Worm (Caenorhabditis elegans) whole organism, late embryonic: ENCODE results near the gene tmem-135.

ENCODE experiments used
- ama-1 ChIP-seq: fragments of 150-350 bp; optimal IDR thresholded peaks from 2 replicates; lab custom pipeline; 2014
- ceh-24 ChIP-seq: sonication (generic microtip); optimal IDR thresholded peaks from 2 replicates; lab custom pipeline; 2016; ENCODE audit warnings: mild to moderate bottlenecking, missing genetic modification characterization, missing compliant biosample characterization
- ceh-9 ChIP-seq: sonication (generic microtip); optimal IDR thresholded peaks from 2 replicates; lab custom pipeline; 2016; ENCODE audit warnings: mild to moderate bottlenecking, missing genetic modification characterization, inconsistent platforms, missing compliant biosample characterization
- dmd-4 ChIP-seq: sonication (generic microtip); optimal IDR thresholded peaks from 2 replicates; lab custom pipeline; 2016; ENCODE audit warnings: borderline replicate concordance, missing genetic modification characterization, missing compliant biosample characterization
- elt-2 ChIP-seq: sonication (generic microtip); optimal IDR thresholded peaks from 2 replicates; lab custom pipeline; 2016; ENCODE audit warnings: missing genetic modification reagents, missing genetic modification characterization, missing compliant biosample characterization
- hlh-8 ChIP-seq: sonication (generic microtip); optimal IDR thresholded peaks from 2 replicates; lab custom pipeline; 2016; ENCODE audit warnings: missing genotype, missing genetic modification characterization, missing compliant biosample characterization
- nhr-11 ChIP-seq: fragments of 150-350 bp; optimal IDR thresholded peaks from 2 replicates; lab custom pipeline; 2014; ENCODE audit warnings: missing biosample characterization, missing genetic modification characterization
- pros-1 ChIP-seq: fragments of 150-350 bp; optimal IDR thresholded peaks from 2 replicates; lab custom pipeline; 2014; ENCODE audit warnings: missing biosample characterization, missing genetic modification reagents, missing genetic modification characterization
- ref-2 ChIP-seq: sonication (generic microtip); optimal IDR thresholded peaks from 2 replicates; lab custom pipeline; 2016; ENCODE audit warnings: missing genetic modification characterization, missing compliant biosample characterization
- sdc-2 ChIP-seq: sonication (generic microtip); optimal IDR thresholded peaks from 2 replicates; lab custom pipeline; 2016; ENCODE audit warnings: missing genotype, missing genetic modification characterization, missing compliant biosample characterization
- syd-9 ChIP-seq: sonication (generic microtip); optimal IDR thresholded peaks from 2 replicates; lab custom pipeline; 2016; ENCODE audit warnings: mild to moderate bottlenecking, missing genetic modification characterization, moderate library complexity, missing compliant biosample characterization
- tbx-7 ChIP-seq: sonication (generic microtip); optimal IDR thresholded peaks from 2 replicates; lab custom pipeline; 2016; ENCODE audit warnings: missing genotype, missing genetic modification characterization, missing compliant biosample characterization
- unc-55 ChIP-seq: sonication (generic microtip); optimal IDR thresholded peaks from 2 replicates; lab custom pipeline; 2017; ENCODE audit warnings: missing biosample characterization, missing genetic modification reagents, missing genetic modification characterization

ce11 chrX:4691148-4691773 lies 17.8 kb downstream of the tmem-135 start, which contains the start of gene K02G10.5:
- TF ChIP-seq elt-2 (tag; lab: Kevin White, UChicago), result no peak
- TF ChIP-seq syd-9, result no peak
- TF ChIP-seq unc-55 (GFP tag; lab: Kevin White, UChicago), result no peak
- no peak for TF ChIP-seq tbx-7
- no peak for TF ChIP-seq pros-1 (tag; lab: Kevin White, UChicago)
- no peak for TF ChIP-seq nhr-11 (tag; lab: Kevin White, UChicago)
- no peak for TF ChIP-seq ama-1 (lab: Kevin White, UChicago)
- TF ChIP-seq hlh-8, result no peak
- TF ChIP-seq dmd-4 (tag; lab: Kevin White, UChicago), result no peak
- no peak for TF ChIP-seq ceh-24 (tag; lab: Kevin White, UChicago)
- TF ChIP-seq ref-2 (tag; lab: Kevin White, UChicago), result no peak
- no peak for TF ChIP-seq sdc-2 (tag; lab: Kevin White, UChicago)
- no peak for TF ChIP-seq ceh-9 (tag; lab: Kevin White, UChicago)
